Fruit fly (Drosophila melanogaster) whole organism, prepupa: ENCODE results near the gene Cul5.

ENCODE experiments used
- Lpt ChIP-seq: fragments of 200-800 bp; sonication (Bioruptor generic); optimal IDR thresholded peaks from 3 replicates; lab custom pipeline; 2016; ENCODE audit warnings: missing biosample characterization, missing genetic modification characterization
- Sox102F ChIP-seq: fragments of 200-800 bp; sonication (Bioruptor generic); optimal IDR thresholded peaks from 2 replicates; lab custom pipeline; 2016; ENCODE audit warnings: missing biosample characterization, mild to moderate bottlenecking, missing genetic modification characterization
- achi ChIP-seq: fragments of 200-800 bp; sonication (Bioruptor generic); optimal IDR thresholded peaks from 3 replicates; lab custom pipeline; 2016; ENCODE audit warnings: missing biosample characterization, missing genetic modification characterization
- salr ChIP-seq, 2 experiments: fragments of 200-800 bp; sonication (Bioruptor generic); optimal IDR thresholded peaks; 3 replicates each; lab custom pipeline; 2016 to 2018; ENCODE audit warnings: missing biosample characterization in 2 of 2, missing genetic modification characterization in 2 of 2, mild to moderate bottlenecking in 1 of 2

- no peak for TF ChIP-seq Lpt
- TF ChIP-seq achi (GFP tag; lab: Kevin White, UChicago): peak; percentile 100
- no peak for TF ChIP-seq Sox102F (GFP tag; lab: Kevin White, UChicago)
- TF ChIP-seq salr (GFP tag; optimal IDR thresholded peaks at IDR 0.05; lab: Kevin White, UChicago): no peak
These were observed 22.9 kb downstream of the Cul5 start for dm6 chr3R:29039704-29040430.
